Fruit fly (Drosophila melanogaster): ENCODE measurements around the gene CG3062.

The CG3062 gene

DNA sequence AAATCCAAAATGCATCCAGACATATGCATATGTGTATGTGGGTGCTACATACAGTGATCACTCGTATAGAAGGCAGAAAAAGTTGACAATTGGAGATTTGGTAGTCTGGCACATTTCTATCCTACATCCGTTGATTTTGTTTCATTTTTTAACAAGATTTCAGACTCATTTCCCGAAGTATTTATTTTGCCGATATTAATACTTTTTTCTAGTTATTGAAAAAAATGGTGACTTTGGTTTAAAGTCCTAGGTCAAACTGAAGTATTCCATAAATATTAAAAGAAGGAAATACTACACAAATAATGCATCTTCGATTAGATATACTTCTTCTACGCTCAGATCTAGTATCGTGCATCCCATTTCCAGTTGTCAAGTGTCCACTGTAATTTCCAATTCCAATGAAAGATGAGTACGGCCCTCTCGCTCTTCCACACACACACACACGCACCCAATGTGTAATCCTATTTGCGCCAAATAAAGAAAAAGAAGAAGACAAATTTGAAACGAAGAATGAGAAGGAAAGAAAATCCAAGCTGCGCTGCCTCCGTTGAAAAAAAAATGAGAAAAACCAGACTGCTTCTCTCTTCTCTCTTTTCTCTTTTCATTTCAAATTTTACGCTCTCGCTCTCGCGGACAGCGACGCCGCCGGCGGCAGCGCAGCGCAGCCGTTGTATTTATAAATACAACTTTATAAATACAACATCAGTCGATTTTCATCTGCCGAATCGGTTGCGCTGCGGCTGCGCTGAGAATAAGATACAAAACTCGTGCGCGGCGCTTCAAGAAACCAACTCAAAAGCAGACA is 27.6 kb downstream of the CG3062 start, which contains the start of gene peb:
TSS of gene peb (plus strand) at position 700 of the 805 bp plus-strand sequence.
- TF ChIP-seq eg (GFP tag; IDR thresholded peaks at IDR 0.05), result peak; percentile 64; the same call in 2 of the 3 replicates
- no peak for TF ChIP-seq achi (GFP tag; optimal IDR thresholded peaks at IDR 0.05)
- peak; percentile 31 for TF ChIP-seq Sox14 (GFP tag; optimal IDR thresholded peaks at IDR 0.05)
- peak; percentile 65 for TF ChIP-seq CG31627 (GFP tag; optimal IDR thresholded peaks at IDR 0.05)
- peak; percentile 81 for TF ChIP-seq CG6163 (GFP tag; IDR thresholded peaks at IDR 0.05)
- peak; percentile 45 for TF ChIP-seq CG15336 (GFP tag; IDR thresholded peaks at IDR 0.05)
- TF ChIP-seq Eip78C (GFP tag), result peak; percentile 86
- TF ChIP-seq Lpt (GFP tag; optimal IDR thresholded peaks at IDR 0.05), result no peak
- peak; percentile 63 for TF ChIP-seq Hr39 (GFP tag; optimal IDR thresholded peaks at IDR 0.05)
- peak; percentile 47 for TF ChIP-seq Smox (GFP tag; optimal IDR thresholded peaks at IDR 0.05)
- TF ChIP-seq CG8119 (GFP tag; IDR thresholded peaks at IDR 0.05), result peak; percentile 53; the same call in 2 of the 3 replicates
- TF ChIP-seq Sox102F (GFP tag; optimal IDR thresholded peaks at IDR 0.05), result no peak
- TF ChIP-seq CG11762 (GFP tag; optimal IDR thresholded peaks at IDR 0.05; ENCODE audit: insufficient read depth), result no peak
- TF ChIP-seq dsx (GFP tag; optimal IDR thresholded peaks at IDR 0.05; ENCODE audit: poor library complexity, severe bottlenecking), result peak; percentile 14
- TF ChIP-seq ss (GFP tag; optimal IDR thresholded peaks at IDR 0.05), result peak; percentile 55 to 67
- peak; percentile 6 for TF ChIP-seq Blimp-1 (GFP tag; optimal IDR thresholded peaks at IDR 0.05)
- TF ChIP-seq CG3032 (tag; optimal IDR thresholded peaks at IDR 0.05), result no peak
- TF ChIP-seq CG1621 (tag; optimal IDR thresholded peaks at IDR 0.05), result no peak
- TF ChIP-seq CG16779 (tag; optimal IDR thresholded peaks at IDR 0.05), result peak; percentile 54
- peak; percentile 87 for TF ChIP-seq svp (GFP tag)
- no peak for TF ChIP-seq CG4318 (GFP tag; optimal IDR thresholded peaks at IDR 0.05)
- peak; percentile 64 for TF ChIP-seq esn (GFP tag; optimal IDR thresholded peaks at IDR 0.05)
- peak; percentile 26 for TF ChIP-seq acj6 (GFP tag; optimal IDR thresholded peaks at IDR 0.05)
- peak; percentile 28 for TF ChIP-seq OdsH (GFP tag; optimal IDR thresholded peaks at IDR 0.05)
- peak; percentile 37 for TF ChIP-seq pdm3 (GFP tag; optimal IDR thresholded peaks at IDR 0.05)
- TF ChIP-seq CG8319 (GFP tag; optimal IDR thresholded peaks at IDR 0.05), result peak; percentile 9
- peak; percentile 26 for TF ChIP-seq CG7368 (GFP tag; optimal IDR thresholded peaks at IDR 0.05)
- TF ChIP-seq Hr4 (GFP tag; optimal IDR thresholded peaks at IDR 0.05), result peak; percentile 66
- peak; percentile 40 for TF ChIP-seq fkh (GFP tag; optimal IDR thresholded peaks at IDR 0.05)
- peak; percentile 61 for TF ChIP-seq lz (GFP tag; optimal IDR thresholded peaks at IDR 0.05)
- TF ChIP-seq vri (GFP tag; optimal IDR thresholded peaks at IDR 0.05), result no peak
- peak; percentile 50 for TF ChIP-seq cyc (GFP tag; optimal IDR thresholded peaks at IDR 0.05)
- peak; percentile 49 for TF ChIP-seq topi (GFP tag; optimal IDR thresholded peaks at IDR 0.05)
- peak; percentile 44 for TF ChIP-seq Ets21C (GFP tag; optimal IDR thresholded peaks at IDR 0.05)
- no peak for TF ChIP-seq CG3919 (GFP tag; optimal IDR thresholded peaks at IDR 0.05)
- TF ChIP-seq CG10669 (GFP tag; optimal IDR thresholded peaks at IDR 0.05), result no peak
- peak; percentile 22 for TF ChIP-seq CG9139 (GFP tag; optimal IDR thresholded peaks at IDR 0.05)
- TF ChIP-seq CG34406 (GFP tag; optimal IDR thresholded peaks at IDR 0.05), result peak; percentile 7
- no peak for TF ChIP-seq CG10631 (GFP tag; optimal IDR thresholded peaks at IDR 0.05)
- TF ChIP-seq CG32006 (GFP tag; optimal IDR thresholded peaks at IDR 0.05), result peak; percentile 49
- TF ChIP-seq CG8632 (GFP tag; optimal IDR thresholded peaks at IDR 0.05), result peak; percentile 15
- TF ChIP-seq CG6276 (GFP tag; optimal IDR thresholded peaks at IDR 0.05), result peak; percentile 47
- peak; percentile 19 for TF ChIP-seq CG6792 (GFP tag; optimal IDR thresholded peaks at IDR 0.05)
- TF ChIP-seq Eip75B (GFP tag; optimal IDR thresholded peaks at IDR 0.05), result peak; percentile 56
- TF ChIP-seq Met (GFP tag; optimal IDR thresholded peaks at IDR 0.05), result peak; percentile 61

Data from whole organism, prepupa.